Worm (Caenorhabditis elegans) whole organism, late embryonic: ENCODE results near the gene gst-27.

Experiments
- F13H6.1 ChIP-seq: sonication (generic microtip); optimal IDR thresholded peaks from 2 replicates; lab custom pipeline; 2016; ENCODE audit warnings: missing genetic modification characterization, missing compliant biosample characterization
- K02D7.2 ChIP-seq: sonication (generic microtip); optimal IDR thresholded peaks from 2 replicates; lab custom pipeline; 2017; ENCODE audit warnings: mild to moderate bottlenecking, missing genetic modification characterization, missing compliant biosample characterization
- ama-1 ChIP-seq: fragments of 150-350 bp; optimal IDR thresholded peaks from 2 replicates; lab custom pipeline; 2014
- ceh-19 ChIP-seq: fragments of 200-800 bp; sonication (Bioruptor generic); optimal IDR thresholded peaks from 2 replicates; lab custom pipeline; 2018; ENCODE audit warnings: mild to moderate bottlenecking, missing genetic modification characterization, missing compliant biosample characterization
- hlh-6 ChIP-seq: sonication (generic microtip); optimal IDR thresholded peaks from 2 replicates; lab custom pipeline; 2016; ENCODE audit warnings: missing genotype, missing genetic modification characterization, missing compliant biosample characterization
- nfya-1 ChIP-seq: sonication (generic microtip); optimal IDR thresholded peaks from 2 replicates; lab custom pipeline; 2017; ENCODE audit warnings: missing genetic modification characterization, mild to moderate bottlenecking, missing compliant biosample characterization, antibody characterized with exemption, moderate library complexity
- pha-4 ChIP-seq: fragments of 150-350 bp; optimal IDR thresholded peaks from 2 replicates; lab custom pipeline; 2018; ENCODE audit warnings: missing biosample characterization, missing genetic modification reagents, missing genetic modification characterization
- pqm-1 ChIP-seq: sonication (generic microtip); optimal IDR thresholded peaks from 2 replicates; lab custom pipeline; 2016; ENCODE audit warnings: missing genetic modification characterization, missing compliant biosample characterization

ce11 chrII:15174915-15175548 is 9.5 kb upstream of the gst-27 start, which contains the start of gene gst-31:
- TF ChIP-seq hlh-6 (tag; lab: Kevin White, UChicago) (no peak), nfya-1 (tag; lab: Kevin White, UChicago) (no peak), ama-1 (lab: Kevin White, UChicago) (no peak), K02D7.2 (tag; lab: Kevin White, UChicago) (no peak), ceh-19 (GFP tag; lab: Kevin White, UChicago) (no peak), F13H6.1 (tag; lab: Kevin White, UChicago) (no peak), pha-4 (tag; lab: Kevin White, UChicago) (no peak), pqm-1 (tag; lab: Kevin White, UChicago) (no peak)
